3 worm cellular contexts compared by ENCODE assay signal in genomic region chrV:12995269-12995668, ce11.
TF ChIP-seq lines count a peak whose summit lies in the region.

far-5 (plus strand) TSS chrV:12995569.

TF ChIP-seq in whole organism, L1 larva, 84 proteins besides CTCF, POLR2A, EP300 and RAD21:
- TF ChIP-seq egl-13 (tag; optimal IDR thresholded peaks at IDR 0.05; lab: Kevin White, UChicago) (no peak), elt-3 (tag; optimal IDR thresholded peaks at IDR 0.05; lab: Kevin White, UChicago) (peak in 1 of 6 experiments; percentile 29), blmp-1 (tag; optimal IDR thresholded peaks at IDR 0.05; lab: Kevin White, UChicago) (peak; percentile 30), alr-1 (tag; optimal IDR thresholded peaks at IDR 0.05; lab: Kevin White, UChicago; ENCODE audit: borderline replicate concordance) (no peak), grh-1 (GFP tag; IDR thresholded peaks at IDR 0.05; lab: Robert Waterston, UW) (no peak)
TF ChIP-seq in whole organism, L1 larva: peak in this region for 2.

TF ChIP-seq in whole organism, L3 larva, 47 proteins besides CTCF, POLR2A, EP300 and RAD21:
- TF ChIP-seq nhr-237 (tag; optimal IDR thresholded peaks at IDR 0.05; lab: Kevin White, UChicago) (no peak), nhr-12 (tag; optimal IDR thresholded peaks at IDR 0.05; lab: Kevin White, UChicago) (no peak), nhr-23 (tag; optimal IDR thresholded peaks at IDR 0.05; lab: Kevin White, UChicago) (peak; percentile 2), fos-1 (tag; optimal IDR thresholded peaks at IDR 0.05; lab: Kevin White, UChicago) (no peak)

TF ChIP-seq in whole organism, L4 larva, 104 proteins besides CTCF, POLR2A, EP300 and RAD21:
- TF ChIP-seq nhr-28 (tag; optimal IDR thresholded peaks at IDR 0.05; lab: Kevin White, UChicago) (peak; percentile 3), Y48G9A.11 (GFP tag; IDR thresholded peaks at IDR 0.05; lab: Robert Waterston, UW) (no peak), aha-1 (tag; lab: Kevin White, UChicago) (peak; percentile 48), nhr-6 (tag; optimal IDR thresholded peaks at IDR 0.05; lab: Kevin White, UChicago) (no peak)

Comparison
In these comparisons a context has a peak if more than half of its experiments do, and no peak if none do; other contexts are left out.
1. Of the 29 proteins assayed by ChIP-seq in both whole organism, L4 larva and whole organism, L1 larva: peak only in whole organism, L4 larva: aha-1 and nhr-28; only in whole organism, L1 larva: none; in both: none; in neither: 27.